Fruit fly (Drosophila melanogaster): ENCODE measurements around the gene CG12590.

The CG12590 gene

dm6 chr3R:5209481-5209880 is 50.1 kb downstream of the CG12590 start (continued):
- TF ChIP-seq CG14050 (GFP tag; IDR thresholded peaks at IDR 0.05) (peak; percentile 33; the same call in 2 of the 3 replicates), odd (GFP tag; optimal IDR thresholded peaks at IDR 0.05) (no peak), al (GFP tag; IDR thresholded peaks at IDR 0.05) (no peak), danr (GFP tag; IDR thresholded peaks at IDR 0.05) (0 out of 2 replicates have a peak, but pooled peaks have one; percentile 34), Awh (GFP tag; IDR thresholded peaks at IDR 0.05) (peak; percentile 66), CG13424 (tag; optimal IDR thresholded peaks at IDR 0.05) (peak; percentile 4), CG13287 (GFP tag; IDR thresholded peaks at IDR 0.05; ENCODE audit: partially characterized antibody) (no peak), CkIIα-i1 (GFP tag; IDR thresholded peaks at IDR 0.05) (no peak), sisA (GFP tag; IDR thresholded peaks at IDR 0.05) (peak; percentile 65), cg (GFP tag; optimal IDR thresholded peaks at IDR 0.05) (no peak), CG1024 (GFP tag; IDR thresholded peaks at IDR 0.05) (peak; percentile 56; the same call in 1 of the 2 replicates), PHDP (tag; optimal IDR thresholded peaks at IDR 0.05) (peak; percentile 17), CG10267 (tag; optimal IDR thresholded peaks at IDR 0.05) (peak; percentile 19), ato (GFP tag; IDR thresholded peaks at IDR 0.05; ENCODE audit: partially characterized antibody) (no peak), BEAF-32 (GFP tag; optimal IDR thresholded peaks at IDR 0.05) (no peak), en (GFP tag; optimal IDR thresholded peaks at IDR 0.05) (no peak), CG4282 (GFP tag; optimal IDR thresholded peaks at IDR 0.05) (no peak), Atf6 (GFP tag; IDR thresholded peaks at IDR 0.05) (no peak), pfk (GFP tag; optimal IDR thresholded peaks at IDR 0.05) (no peak), jumu (GFP tag; optimal IDR thresholded peaks at IDR 0.05) (peak; percentile 29), CG11696 (GFP tag; IDR thresholded peaks at IDR 0.05) (0 out of 2 replicates have a peak, but pooled peaks have one; percentile 35), stc (GFP tag; IDR thresholded peaks at IDR 0.05) (0 out of 2 replicates have a peak, but pooled peaks have one; percentile 26), eve (GFP tag; optimal IDR thresholded peaks at IDR 0.05) (no peak), CG10959 (GFP tag; IDR thresholded peaks at IDR 0.05) (no peak), CG17568 (GFP tag; optimal IDR thresholded peaks at IDR 0.05) (no peak), Bteb2 (GFP tag; optimal IDR thresholded peaks at IDR 0.05) (no peak), Dip3 (GFP tag; optimal IDR thresholded peaks at IDR 0.05) (no peak)
